Worm (Caenorhabditis elegans) whole organism, L2 larva: Measurements from ENCODE around the gene rnh-1.1.

ENCODE experiments used
- C34F6.9 ChIP-seq: fragments of 150-350 bp; optimal IDR thresholded peaks from 2 replicates; lab custom pipeline; 2014; ENCODE audit warnings: missing biosample characterization, missing genetic modification characterization
- R02D3.7 ChIP-seq: fragments of 150-350 bp; optimal IDR thresholded peaks from 2 replicates; lab custom pipeline; 2014; ENCODE audit warnings: missing biosample characterization, missing genetic modification characterization
- ZK546.5 ChIP-seq: sonication (generic microtip); optimal IDR thresholded peaks from 2 replicates; lab custom pipeline; 2017; ENCODE audit warnings: missing biosample characterization, missing genetic modification characterization
- aly-2 ChIP-seq: fragments of 150-350 bp; optimal IDR thresholded peaks from 2 replicates; lab custom pipeline; 2014; ENCODE audit warnings: missing biosample characterization, missing genetic modification characterization
- ama-1 ChIP-seq: fragments of 150-350 bp; optimal IDR thresholded peaks from 2 replicates; lab custom pipeline; 2018; ENCODE audit warnings: inconsistent platforms
- ceh-16 ChIP-seq: fragments of 150-350 bp; optimal IDR thresholded peaks from 2 replicates; lab custom pipeline; 2014; ENCODE audit warnings: missing biosample characterization, missing genetic modification characterization
- crh-2 ChIP-seq: sonication (generic microtip); optimal IDR thresholded peaks from 2 replicates; lab custom pipeline; 2017; ENCODE audit warnings: missing biosample characterization, missing genetic modification characterization
- dmd-4 ChIP-seq: sonication (generic microtip); optimal IDR thresholded peaks from 2 replicates; lab custom pipeline; 2017; ENCODE audit warnings: missing biosample characterization, missing genetic modification characterization
- egl-27 ChIP-seq: sonication (generic microtip); optimal IDR thresholded peaks from 3 replicates; lab custom pipeline; 2017; ENCODE audit warnings: missing biosample characterization, missing genetic modification reagents, missing genetic modification characterization
- elt-1 ChIP-seq: fragments of 150-350 bp; optimal IDR thresholded peaks from 2 replicates; lab custom pipeline; 2014; ENCODE audit warnings: missing biosample characterization, missing genetic modification characterization
- elt-3 ChIP-seq: sonication (generic microtip); optimal IDR thresholded peaks from 2 replicates; lab custom pipeline; 2017; ENCODE audit warnings: missing biosample characterization, missing genetic modification characterization
- lin-11 ChIP-seq: fragments of 150-350 bp; sonication (generic microtip); optimal IDR thresholded peaks from 2 replicates; lab custom pipeline; 2014; ENCODE audit warnings: missing biosample characterization, missing genetic modification characterization, inconsistent platforms, mixed read lengths
- lin-13 ChIP-seq: fragments of 150-350 bp; optimal IDR thresholded peaks from 2 replicates; lab custom pipeline; 2014; ENCODE audit warnings: missing biosample characterization, missing genetic modification reagents, missing genetic modification characterization
- mab-5 ChIP-seq: fragments of 150-350 bp; optimal IDR thresholded peaks from 2 replicates; lab custom pipeline; 2014; ENCODE audit warnings: missing biosample characterization, missing genetic modification characterization
- nhr-10 ChIP-seq: sonication (generic microtip); optimal IDR thresholded peaks from 2 replicates; lab custom pipeline; 2017; ENCODE audit warnings: missing biosample characterization, missing genetic modification characterization
- nhr-11 ChIP-seq: fragments of 150-350 bp; optimal IDR thresholded peaks from 2 replicates; lab custom pipeline; 2014; ENCODE audit warnings: missing biosample characterization, missing genetic modification characterization
- nhr-12 ChIP-seq: fragments of 150-350 bp; optimal IDR thresholded peaks from 2 replicates; lab custom pipeline; 2014; ENCODE audit warnings: missing biosample characterization, missing genetic modification characterization
- nhr-129 ChIP-seq: fragments of 150-350 bp; optimal IDR thresholded peaks from 2 replicates; lab custom pipeline; 2014; ENCODE audit warnings: missing biosample characterization, missing genetic modification characterization
- nhr-21 ChIP-seq: fragments of 150-350 bp; optimal IDR thresholded peaks from 2 replicates; lab custom pipeline; 2014; ENCODE audit warnings: missing biosample characterization, missing genetic modification characterization
- nhr-237 ChIP-seq: fragments of 150-350 bp; optimal IDR thresholded peaks from 2 replicates; lab custom pipeline; 2014; ENCODE audit warnings: missing biosample characterization, missing genetic modification characterization
- nhr-6 ChIP-seq: fragments of 150-350 bp; optimal IDR thresholded peaks from 2 replicates; lab custom pipeline; 2014; ENCODE audit warnings: missing biosample characterization, missing genetic modification characterization
- nhr-77 ChIP-seq: fragments of 150-350 bp; optimal IDR thresholded peaks from 2 replicates; lab custom pipeline; 2014; ENCODE audit warnings: missing biosample characterization, missing genetic modification characterization
- peb-1 ChIP-seq: fragments of 150-350 bp; optimal IDR thresholded peaks from 2 replicates; lab custom pipeline; 2014; ENCODE audit warnings: missing biosample characterization, missing genetic modification characterization
- sem-4 ChIP-seq: fragments of 150-350 bp; optimal IDR thresholded peaks from 2 replicates; lab custom pipeline; 2014; ENCODE audit warnings: missing biosample characterization, missing genetic modification reagents, missing genetic modification characterization
- skn-1 ChIP-seq: sonication (generic microtip); optimal IDR thresholded peaks from 2 replicates; lab custom pipeline; 2017; ENCODE audit warnings: missing biosample characterization, missing genetic modification characterization
- sma-3 ChIP-seq: sonication (generic microtip); optimal IDR thresholded peaks from 2 replicates; lab custom pipeline; 2016; ENCODE audit warnings: missing genetic modification reagents, missing genetic modification characterization, missing compliant biosample characterization
- sma-9 ChIP-seq, 2 experiments: fragments of 150-350 bp in 1 of 2; sonication (generic microtip) in 1 of 2; optimal IDR thresholded peaks; 2 replicates each; lab custom pipeline; 2014 to 2016; ENCODE audit warnings: missing genetic modification characterization in 2 of 2, mild to moderate bottlenecking in 1 of 2, missing biosample characterization in 1 of 2, missing compliant biosample characterization in 1 of 2, missing genetic modification reagents in 1 of 2, moderate library complexity in 1 of 2
- snpc-4 ChIP-seq: fragments of 150-350 bp; optimal IDR thresholded peaks from 2 replicates; lab custom pipeline; 2014; ENCODE audit warnings: missing biosample characterization, missing genetic modification characterization
- unc-39 ChIP-seq: fragments of 150-350 bp; optimal IDR thresholded peaks from 2 replicates; lab custom pipeline; 2014; ENCODE audit warnings: missing biosample characterization, missing genetic modification characterization
- unc-55 ChIP-seq: fragments of 150-350 bp; sonication (generic microtip); optimal IDR thresholded peaks from 3 replicates; lab custom pipeline; 2014; ENCODE audit warnings: missing biosample characterization, missing genetic modification reagents, missing genetic modification characterization
- zag-1 ChIP-seq: fragments of 150-350 bp; optimal IDR thresholded peaks from 2 replicates; lab custom pipeline; 2014; ENCODE audit warnings: missing biosample characterization, missing genetic modification characterization
- ztf-1 ChIP-seq: fragments of 200-800 bp; sonication (Bioruptor generic); conservative IDR thresholded peaks from 2 replicates; pipeline ENCODE4 v1.3.6; 2022; ENCODE audit warnings: missing genetic modification characterization, missing compliant biosample characterization
- ztf-11 ChIP-seq: sonication (generic microtip); optimal IDR thresholded peaks from 2 replicates; lab custom pipeline; 2017; ENCODE audit warnings: missing biosample characterization, missing genetic modification characterization
- ztf-4 ChIP-seq: fragments of 150-350 bp; optimal IDR thresholded peaks from 2 replicates; lab custom pipeline; 2014; ENCODE audit warnings: missing biosample characterization, missing genetic modification characterization

The rnh-1.1 gene

ce11 chrII:7483009-7483408, 42.5 kb upstream of the rnh-1.1 start, which contains the start of gene cah-2:
Gene cah-2, minus strand, starts transcription at chrII:7483109.
- TF ChIP-seq zag-1 (tag; lab: Kevin White, UChicago) (no peak), ztf-1 (GFP tag; lab: Robert Waterston, UW) (no peak), sem-4 (no peak), snpc-4 (tag; lab: Kevin White, UChicago) (no peak), peb-1 (tag; lab: Kevin White, UChicago) (no peak), lin-13 (GFP tag; lab: Kevin White, UChicago) (no peak), mab-5 (tag; lab: Kevin White, UChicago) (no peak), ztf-11 (tag; lab: Kevin White, UChicago) (no peak), crh-2 (tag; lab: Kevin White, UChicago) (no peak), nhr-10 (tag; lab: Kevin White, UChicago) (no peak), elt-3 (no peak), nhr-11 (tag; lab: Kevin White, UChicago) (no peak), nhr-12 (no peak), nhr-21 (tag; lab: Kevin White, UChicago) (no peak), nhr-77 (tag; lab: Kevin White, UChicago) (no peak), ZK546.5 (tag; lab: Kevin White, UChicago) (no peak), elt-1 (tag; lab: Kevin White, UChicago) (no peak), nhr-6 (tag; lab: Kevin White, UChicago) (no peak), R02D3.7 (tag; lab: Kevin White, UChicago) (no peak), dmd-4 (tag; lab: Kevin White, UChicago) (no peak)

ce11 chrII:7489605-7490004, 35.9 kb upstream of the rnh-1.1 start, which contains the start of gene D1022.9:
Gene D1022.9, minus strand, starts transcription at chrII:7489705.
- no peak for TF ChIP-seq sma-9 (GFP tag; optimal IDR thresholded peaks at IDR 0.05; lab: Kevin White, UChicago)
- no peak for TF ChIP-seq sma-9 (tag; optimal IDR thresholded peaks at IDR 0.05; lab: Kevin White, UChicago)
- TF ChIP-seq aly-2: no peak
- TF ChIP-seq sma-3 (GFP tag; lab: Kevin White, UChicago): no peak
- TF ChIP-seq ztf-4 (tag; lab: Kevin White, UChicago): no peak
- TF ChIP-seq ama-1 (lab: Kevin White, UChicago): no peak
- no peak for TF ChIP-seq sem-4
- TF ChIP-seq mab-5 (tag; lab: Kevin White, UChicago): no peak
- no peak for TF ChIP-seq nhr-77 (tag; lab: Kevin White, UChicago)
- TF ChIP-seq lin-11: no peak
- TF ChIP-seq lin-13 (GFP tag; lab: Kevin White, UChicago): no peak
- TF ChIP-seq, all 48 proteins: peak for 0

ce11 chrII:7493599-7493998, 31.9 kb upstream of the rnh-1.1 start, which contains the start of gene nas-23:
Gene nas-23, minus strand, starts transcription at chrII:7493699.
- TF ChIP-seq sem-4: no peak
- no peak for TF ChIP-seq egl-27 (tag; lab: Kevin White, UChicago)
- no peak for TF ChIP-seq R02D3.7 (tag; lab: Kevin White, UChicago)
- TF ChIP-seq crh-2 (tag; lab: Kevin White, UChicago): no peak
- TF ChIP-seq ama-1 (lab: Kevin White, UChicago): no peak
- TF ChIP-seq ceh-16: no peak
- TF ChIP-seq nhr-237 (tag; lab: Kevin White, UChicago): no peak
- TF ChIP-seq C34F6.9 (tag; lab: Kevin White, UChicago): no peak
- TF ChIP-seq nhr-129 (tag; lab: Kevin White, UChicago): no peak
- TF ChIP-seq unc-55 (GFP tag; lab: Kevin White, UChicago): no peak
- no peak for TF ChIP-seq lin-13 (GFP tag; lab: Kevin White, UChicago)
- no peak for TF ChIP-seq skn-1 (tag; lab: Kevin White, UChicago)
- no peak for TF ChIP-seq sma-9 (GFP tag; optimal IDR thresholded peaks at IDR 0.05; lab: Kevin White, UChicago)
- TF ChIP-seq sma-9 (tag; optimal IDR thresholded peaks at IDR 0.05; lab: Kevin White, UChicago): no peak
- TF ChIP-seq nhr-11 (tag; lab: Kevin White, UChicago): no peak
- TF ChIP-seq nhr-6 (tag; lab: Kevin White, UChicago): no peak
- TF ChIP-seq ztf-11 (tag; lab: Kevin White, UChicago): no peak
- TF ChIP-seq elt-3: no peak
- TF ChIP-seq zag-1 (tag; lab: Kevin White, UChicago): no peak
- TF ChIP-seq unc-39 (tag; lab: Kevin White, UChicago): no peak
- no peak for TF ChIP-seq ztf-4 (tag; lab: Kevin White, UChicago)
- TF ChIP-seq, all 48 proteins: peak for 0

ce11 chrII:7494155-7494554, 31.4 kb upstream of the rnh-1.1 start, which contains the start of gene R10H1.1:
Gene R10H1.1, plus strand, starts transcription at chrII:7494455.
- no peak for TF ChIP-seq elt-1 (tag; lab: Kevin White, UChicago)
- TF ChIP-seq sem-4: no peak
